Fruit fly (Drosophila melanogaster): ENCODE measurements around the gene CG7550.

- no peak for TF ChIP-seq ey (GFP tag; optimal IDR thresholded peaks at IDR 0.05)
- TF ChIP-seq foxo (GFP tag; optimal IDR thresholded peaks at IDR 0.05), result no peak
- no peak for TF ChIP-seq lola (GFP tag; optimal IDR thresholded peaks at IDR 0.05)
- TF ChIP-seq Jra (GFP tag; optimal IDR thresholded peaks at IDR 0.05), result no peak
- TF ChIP-seq Myc (optimal IDR thresholded peaks at IDR 0.05), result no peak
- TF ChIP-seq Hr78 (GFP tag; optimal IDR thresholded peaks at IDR 0.05), result no peak
- no peak for TF ChIP-seq dl (GFP tag; optimal IDR thresholded peaks at IDR 0.05; ENCODE audit: insufficient read depth in 1 of 2, partially characterized antibody in 2 of 2)
- TF ChIP-seq Dif (GFP tag; optimal IDR thresholded peaks at IDR 0.05; ENCODE audit: partially characterized antibody), result no peak
- TF ChIP-seq br (GFP tag; optimal IDR thresholded peaks at IDR 0.05), result no peak
These were observed 26.5 kb upstream of the CG7550 start for dm6 chr3L:8150812-8151211.

Measured in whole organism, wandering third instar larva.